Worm (Caenorhabditis elegans) whole organism, young adult: ENCODE measurements around the gene C04C11.25.
"Not testable (repeated sequence)": the region's sequence is repeated elsewhere in the genome, so short reads cannot be mapped to it uniquely, and the experiment has no call there.

Source experiments
- C17E4.6 ChIP-seq: fragments of 200-800 bp; sonication (Bioruptor generic); IDR thresholded peaks from 2 replicates; pipeline ENCODE4 v1.3.6; 2022; ENCODE audit warnings: missing genetic modification reagents, missing genetic modification characterization, missing compliant biosample characterization
- F49E8.2 ChIP-seq: sonication (generic microtip); optimal IDR thresholded peaks from 3 replicates; lab custom pipeline; 2017; ENCODE audit warnings: missing genetic modification characterization, mild to moderate bottlenecking, missing compliant biosample characterization, antibody characterized with exemption, moderate library complexity; ENCODE audit not compliant: insufficient read depth
- K12H6.12 ChIP-seq: fragments of 200-800 bp; sonication (Bioruptor generic); optimal IDR thresholded peaks from 2 replicates; lab custom pipeline; 2018; ENCODE audit warnings: mild to moderate bottlenecking, missing genetic modification characterization, missing compliant biosample characterization
- Y95B8A.8 ChIP-seq: fragments of 200-800 bp; sonication (Bioruptor generic); IDR thresholded peaks from 2 replicates; pipeline ENCODE4 v1.3.6; 2022; ENCODE audit warnings: missing genetic modification reagents, missing genetic modification characterization, missing compliant biosample characterization
- ama-1 ChIP-seq, 3 experiments: fragments of 150-350 bp in 1 of 3; sonication (generic microtip) in 2 of 3; optimal IDR thresholded peaks; 2 replicates each; lab custom pipeline; 2014 to 2018; ENCODE audit warnings: missing biosample characterization in 2 of 3, missing genetic modification characterization in 2 of 3, missing genetic modification reagents in 2 of 3
- attf-5 ChIP-seq: fragments of 200-800 bp; sonication (Bioruptor generic); optimal IDR thresholded peaks from 2 replicates; lab custom pipeline; 2018; ENCODE audit warnings: mild to moderate bottlenecking, missing genetic modification characterization, missing compliant biosample characterization
- attf-6 ChIP-seq: fragments of 200-800 bp; sonication (Bioruptor generic); IDR thresholded peaks from 2 replicates; pipeline ENCODE4 v1.3.6; 2022; ENCODE audit warnings: missing genetic modification reagents, missing genetic modification characterization, missing compliant biosample characterization
- ceh-27 ChIP-seq: fragments of 200-800 bp; sonication (Bioruptor generic); optimal IDR thresholded peaks from 2 replicates; lab custom pipeline; 2018; ENCODE audit warnings: mild to moderate bottlenecking, missing genetic modification characterization, moderate library complexity, missing compliant biosample characterization
- chd-7 ChIP-seq: sonication (generic microtip); optimal IDR thresholded peaks from 2 replicates; lab custom pipeline; 2016; ENCODE audit warnings: mild to moderate bottlenecking, missing genetic modification characterization, moderate library complexity, missing compliant biosample characterization
- die-1 ChIP-seq: sonication (generic microtip); optimal IDR thresholded peaks from 2 replicates; lab custom pipeline; 2016; ENCODE audit warnings: missing genotype, mild to moderate bottlenecking, missing genetic modification characterization, missing compliant biosample characterization
- dox-1 ChIP-seq: fragments of 200-800 bp; sonication (Bioruptor generic); IDR thresholded peaks from 2 replicates; pipeline ENCODE4 v1.3.6; 2022; ENCODE audit warnings: missing genetic modification reagents, missing genetic modification characterization, missing compliant biosample characterization
- dpff-1 ChIP-seq: sonication (generic microtip); optimal IDR thresholded peaks from 2 replicates; lab custom pipeline; 2017; ENCODE audit warnings: mild to moderate bottlenecking, missing genetic modification characterization, missing compliant biosample characterization
- him-1 ChIP-seq: sonication (generic microtip); optimal IDR thresholded peaks from 2 replicates; lab custom pipeline; 2016; ENCODE audit warnings: missing genotype, missing genetic modification reagents, missing genetic modification characterization, missing compliant biosample characterization
- hlh-26 ChIP-seq: fragments of 200-800 bp; sonication (Bioruptor generic); conservative IDR thresholded peaks from 2 replicates; pipeline ENCODE4 v1.3.6; 2022; ENCODE audit warnings: missing genetic modification reagents, missing genetic modification characterization, missing compliant biosample characterization
- hmg-1.2 ChIP-seq: fragments of 200-800 bp; sonication (Bioruptor generic); IDR thresholded peaks from 2 replicates; pipeline ENCODE4 v1.3.6; 2022; ENCODE audit warnings: missing genetic modification reagents, missing genetic modification characterization, missing compliant biosample characterization
- hrde-1 ChIP-seq: sonication (generic microtip); optimal IDR thresholded peaks from 2 replicates; lab custom pipeline; 2016; ENCODE audit warnings: missing genetic modification characterization, mild to moderate bottlenecking, missing compliant biosample characterization, moderate library complexity, missing genotype, missing genetic modification reagents, borderline replicate concordance
- lag-1 ChIP-seq: fragments of 200-800 bp; sonication (Bioruptor generic); IDR thresholded peaks from 2 replicates; pipeline ENCODE4 v1.3.6; 2022; ENCODE audit warnings: missing genetic modification reagents, missing genetic modification characterization, missing compliant biosample characterization
- lin-26 ChIP-seq: fragments of 200-800 bp; sonication (Bioruptor generic); IDR thresholded peaks from 2 replicates; pipeline ENCODE4 v1.3.6; 2022; ENCODE audit warnings: missing genetic modification reagents, missing genetic modification characterization, missing compliant biosample characterization
- lin-40 ChIP-seq: sonication (generic microtip); optimal IDR thresholded peaks from 2 replicates; lab custom pipeline; 2016; ENCODE audit warnings: missing genetic modification characterization, mild to moderate bottlenecking, missing compliant biosample characterization, missing genotype, missing genetic modification reagents
- lir-1 ChIP-seq: fragments of 200-800 bp; sonication (Bioruptor generic); conservative IDR thresholded peaks from 2 replicates; pipeline ENCODE4 v1.3.6; 2022; ENCODE audit warnings: missing genetic modification reagents, missing genetic modification characterization, missing compliant biosample characterization
- mxl-1 ChIP-seq: sonication (generic microtip); optimal IDR thresholded peaks from 2 replicates; lab custom pipeline; 2016; ENCODE audit warnings: missing genetic modification characterization, missing compliant biosample characterization
- nfya-1 ChIP-seq: sonication (generic microtip); optimal IDR thresholded peaks from 2 replicates; lab custom pipeline; 2017; ENCODE audit warnings: antibody characterized with exemption, missing compliant biosample characterization, missing genetic modification characterization, borderline replicate concordance; ENCODE audit not compliant: insufficient read depth
- nfyb-1 ChIP-seq: fragments of 200-800 bp; sonication (Bioruptor generic); IDR thresholded peaks from 2 replicates; pipeline ENCODE4 v1.3.6; 2022; ENCODE audit warnings: missing genetic modification reagents, missing genetic modification characterization, missing compliant biosample characterization
- nhr-27 ChIP-seq: fragments of 200-800 bp; sonication (Bioruptor generic); optimal IDR thresholded peaks from 2 replicates; lab custom pipeline; 2018; ENCODE audit warnings: mild to moderate bottlenecking, missing genetic modification characterization, moderate library complexity, missing compliant biosample characterization
- nhr-80 ChIP-seq: sonication (generic microtip); optimal IDR thresholded peaks from 2 replicates; lab custom pipeline; 2016; ENCODE audit warnings: missing genetic modification characterization, missing compliant biosample characterization
- nhr-90 ChIP-seq: sonication (generic microtip); optimal IDR thresholded peaks from 2 replicates; lab custom pipeline; 2016; ENCODE audit warnings: missing genotype, mild to moderate bottlenecking, missing genetic modification characterization, missing compliant biosample characterization
- pbrm-1 ChIP-seq: fragments of 200-800 bp; sonication (Bioruptor generic); IDR thresholded peaks from 2 replicates; pipeline ENCODE4 v1.3.6; 2022; ENCODE audit warnings: missing genetic modification reagents, missing genetic modification characterization, missing compliant biosample characterization
- rcor-1 ChIP-seq: fragments of 200-800 bp; sonication (Bioruptor generic); IDR thresholded peaks from 2 replicates; pipeline ENCODE4 v1.3.6; 2022; ENCODE audit warnings: missing genetic modification reagents, missing genetic modification characterization, missing compliant biosample characterization
- rpc-1 ChIP-seq, 2 experiments: fragments of 150-350 bp in 1 of 2; sonication (generic microtip) in 1 of 2; optimal IDR thresholded peaks; 2 replicates each; lab custom pipeline; 2014 to 2018; ENCODE audit warnings: missing biosample characterization in 1 of 2, missing genetic modification characterization in 1 of 2, missing genetic modification reagents in 1 of 2, missing genotype in 1 of 2
- snpc-1.1 ChIP-seq: sonication (generic microtip); optimal IDR thresholded peaks from 2 replicates; lab custom pipeline; 2017; ENCODE audit warnings: missing genetic modification characterization, mild to moderate bottlenecking, missing compliant biosample characterization, antibody characterized with exemption, moderate library complexity, missing genotype, missing genetic modification reagents; ENCODE audit not compliant: insufficient read depth
- zfh-2 ChIP-seq: fragments of 200-800 bp; sonication (Bioruptor generic); conservative IDR thresholded peaks from 2 replicates; pipeline ENCODE4 v1.3.6; 2022; ENCODE audit warnings: missing genetic modification reagents, missing genetic modification characterization, missing compliant biosample characterization
- zim-3 ChIP-seq: sonication (generic microtip); optimal IDR thresholded peaks from 2 replicates; lab custom pipeline; 2017; ENCODE audit warnings: mild to moderate bottlenecking, missing genetic modification characterization, moderate library complexity, missing compliant biosample characterization
- ztf-18 ChIP-seq: sonication (generic microtip); optimal IDR thresholded peaks from 2 replicates; lab custom pipeline; 2016; ENCODE audit warnings: missing genotype, mild to moderate bottlenecking, missing genetic modification characterization, missing compliant biosample characterization
- ztf-22 ChIP-seq: fragments of 200-800 bp; sonication (Bioruptor generic); optimal IDR thresholded peaks from 2 replicates; lab custom pipeline; 2018; ENCODE audit warnings: mild to moderate bottlenecking, missing genetic modification characterization, moderate library complexity, missing compliant biosample characterization

The C04C11.25 gene

ce11 chrX:14000198-14000748 is 15.0 kb downstream of the C04C11.25 start:
- TF ChIP-seq dpff-1 (no peak), nhr-80 (tag; lab: Kevin White, UChicago) (peak; percentile 78), lin-40 (peak; percentile 9), C17E4.6 (GFP tag; lab: Robert Waterston, UW) (no peak)
- TF ChIP-seq, all 124 proteins: peak for 2

- TF ChIP-seq zim-3 (tag; lab: Kevin White, UChicago) (no peak), hmg-1.2 (peak; percentile 85)
Measured at ce11 chrX:13995803-13996388, 19.4 kb downstream of the C04C11.25 start, which contains the start of the genes C31E10.5 and C31E10.6. TSS of gene C31E10.5 (minus strand) at chrX:13995834. TSS of gene C31E10.6 (plus strand) at chrX:13996338.

- TF ChIP-seq hlh-26 (GFP tag; lab: Robert Waterston, UW), result no peak
- TF ChIP-seq nfya-1 (tag; lab: Kevin White, UChicago), result no peak
- no peak for TF ChIP-seq rpc-1 (optimal IDR thresholded peaks at IDR 0.05; lab: Kevin White, UChicago)
- peak; percentile 56 for TF ChIP-seq rpc-1 (tag; optimal IDR thresholded peaks at IDR 0.05; lab: Kevin White, UChicago)
- TF ChIP-seq, all 124 proteins: peak for 1
Measured at ce11 chrX:13990680-13991079, 24.6 kb downstream of the C04C11.25 start, which contains the start of gene C31E10.11. TSS of gene C31E10.11 (minus strand) at chrX:13990780.

ce11 chrX:13986307-13986706 is 29.0 kb downstream of the C04C11.25 start, which contains the start of gene irld-24:
TSS of gene irld-24 (plus strand) at chrX:13986607.
- TF ChIP-seq lag-1 (GFP tag; lab: Robert Waterston, UW) (no peak), dox-1 (no peak)

- not testable (repeated sequence) for TF ChIP-seq ztf-18 (tag; lab: Kevin White, UChicago); zim-3 (tag; lab: Kevin White, UChicago); attf-6
Measured at ce11 chrX:13980417-13980816, 34.8 kb downstream of the C04C11.25 start, which contains the start of gene arrd-24. TSS of gene arrd-24 (minus strand) at chrX:13980517.

ce11 chrX:13977439-13978118 is 37.7 kb downstream of the C04C11.25 start, which contains the start of gene F48F7.6:
TSS of gene F48F7.6 (plus strand) at chrX:13977829.
- TF ChIP-seq ceh-27 (peak; percentile 54), nfyb-1 (no peak), lin-40 (no peak), lin-26 (GFP tag; lab: Robert Waterston, UW) (0 out of 2 replicates have a peak, but pooled peaks have one; percentile 28), ztf-22 (GFP tag; lab: Kevin White, UChicago) (no peak), nhr-27 (tag; lab: Kevin White, UChicago) (no peak), attf-5 (GFP tag; lab: Kevin White, UChicago) (peak; percentile 32), zfh-2 (GFP tag; lab: Robert Waterston, UW) (0 out of 2 replicates have a peak, but pooled peaks have one; percentile 9), pbrm-1 (GFP tag; lab: Robert Waterston, UW) (no peak), K12H6.12 (peak; percentile 50), him-1 (tag; lab: Kevin White, UChicago) (no peak), chd-7 (tag; lab: Kevin White, UChicago) (no peak), F49E8.2 (tag; lab: Kevin White, UChicago) (no peak), hrde-1 (tag; lab: Kevin White, UChicago) (no peak), snpc-1.1 (tag; lab: Kevin White, UChicago) (no peak), ama-1 (optimal IDR thresholded peaks at IDR 0.05; lab: Kevin White, UChicago) (no peak), ama-1 (GFP tag; optimal IDR thresholded peaks at IDR 0.05; lab: Kevin White, UChicago) (no peak), nhr-90 (no peak), hmg-1.2 (peak; percentile 17; the same call in 1 of the 2 replicates), die-1 (tag; lab: Kevin White, UChicago) (no peak), Y95B8A.8 (GFP tag; lab: Robert Waterston, UW) (no peak), rcor-1 (no peak), mxl-1 (no peak), lir-1 (GFP tag; lab: Robert Waterston, UW) (no peak)
